Fruit fly (Drosophila melanogaster) whole organism, embryonic: ENCODE data around the gene CG13365.
A peak's percentile ranks its signal among the peaks of the same experiment; 100 is the strongest.

Experiments
- Atf3 ChIP-seq: fragments of 200-800 bp; sonication (Bioruptor generic); optimal IDR thresholded peaks from 3 replicates; lab custom pipeline; 2016; ENCODE audit warnings: missing biosample characterization, missing genetic modification characterization
- B-H2 ChIP-seq: fragments of 200-800 bp; sonication (Bioruptor generic); optimal IDR thresholded peaks from 2 replicates; lab custom pipeline; 2018; ENCODE audit warnings: missing biosample characterization, mild to moderate bottlenecking, missing genetic modification characterization
- BEAF-32 ChIP-seq: fragments of 200-800 bp; sonication (Bioruptor generic); optimal IDR thresholded peaks from 3 replicates; lab custom pipeline; 2017; ENCODE audit warnings: missing biosample characterization, missing genetic modification characterization, mild to moderate bottlenecking, moderate library complexity, missing genetic modification reagents
- CG10543 ChIP-seq: fragments of 200-800 bp; sonication (Bioruptor generic); optimal IDR thresholded peaks from 3 replicates; lab custom pipeline; 2017; ENCODE audit warnings: missing biosample characterization, mild to moderate bottlenecking, missing genetic modification characterization, moderate library complexity
- CG11085 ChIP-seq: fragments of 200-800 bp; sonication (Bioruptor generic); IDR thresholded peaks from 2 replicates; pipeline ENCODE4 v1.3.6; 2022; ENCODE audit warnings: missing biosample characterization, missing genetic modification characterization
- CG1529 ChIP-seq: fragments of 200-800 bp; sonication (Bioruptor generic); optimal IDR thresholded peaks from 3 replicates; lab custom pipeline; 2018; ENCODE audit warnings: missing biosample characterization, missing genetic modification characterization
- CG15479 ChIP-seq: fragments of 200-800 bp; sonication (Bioruptor generic); optimal IDR thresholded peaks from 3 replicates; lab custom pipeline; 2019; ENCODE audit warnings: missing biosample characterization, mild to moderate bottlenecking, missing genetic modification characterization, moderate library complexity
- CG17328 ChIP-seq: fragments of 200-800 bp; sonication (Bioruptor generic); IDR thresholded peaks from 2 replicates; pipeline ENCODE4 v1.3.6; 2022; ENCODE audit warnings: missing biosample characterization, missing genetic modification characterization
- CG17912 ChIP-seq: fragments of 200-800 bp; sonication (Bioruptor generic); optimal IDR thresholded peaks from 2 replicates; lab custom pipeline; 2018; ENCODE audit warnings: missing biosample characterization, mild to moderate bottlenecking, missing genetic modification characterization
- CG1792 ChIP-seq: fragments of 200-800 bp; sonication (Bioruptor generic); optimal IDR thresholded peaks from 2 replicates; lab custom pipeline; 2016; ENCODE audit warnings: missing biosample characterization, missing genetic modification characterization
- CG2116 ChIP-seq: fragments of 200-800 bp; sonication (Bioruptor generic); optimal IDR thresholded peaks from 3 replicates; lab custom pipeline; 2018; ENCODE audit warnings: missing biosample characterization, mild to moderate bottlenecking, missing genetic modification characterization
- CG2202 ChIP-seq: fragments of 200-800 bp; sonication (Bioruptor generic); optimal IDR thresholded peaks from 2 replicates; lab custom pipeline; 2018; ENCODE audit warnings: missing biosample characterization, mild to moderate bottlenecking, missing genetic modification characterization
- CG2875 ChIP-seq: fragments of 200-800 bp; sonication (Bioruptor generic); optimal IDR thresholded peaks from 2 replicates; lab custom pipeline; 2017; ENCODE audit warnings: missing biosample characterization, mild to moderate bottlenecking, missing genetic modification characterization, missing genetic modification reagents
- CG34224 ChIP-seq: fragments of 200-800 bp; sonication (Bioruptor generic); IDR thresholded peaks from 3 replicates; pipeline ENCODE4 v1.3.6; 2022; ENCODE audit warnings: missing biosample characterization, missing genetic modification characterization; ENCODE audit not compliant: partially characterized antibody
- CG4854 ChIP-seq: fragments of 200-800 bp; sonication (Bioruptor generic); optimal IDR thresholded peaks from 2 replicates; lab custom pipeline; 2016; ENCODE audit warnings: missing biosample characterization, missing genetic modification characterization, inconsistent platforms
- CG6813 ChIP-seq: fragments of 200-800 bp; sonication (Bioruptor generic); optimal IDR thresholded peaks from 2 replicates; lab custom pipeline; 2017; ENCODE audit warnings: missing biosample characterization, missing genetic modification characterization, mild to moderate bottlenecking, moderate library complexity, missing genetic modification reagents
- CG7271 ChIP-seq: fragments of 200-800 bp; sonication (Bioruptor generic); optimal IDR thresholded peaks from 2 replicates; lab custom pipeline; 2018; ENCODE audit warnings: missing biosample characterization, mild to moderate bottlenecking, missing genetic modification characterization, moderate library complexity
- CG8089 ChIP-seq: fragments of 200-800 bp; sonication (Bioruptor generic); optimal IDR thresholded peaks from 3 replicates; lab custom pipeline; 2016; ENCODE audit warnings: missing biosample characterization, missing genetic modification characterization
- CG8290 ChIP-seq, 3 experiments: fragments of 200-800 bp; sonication (Bioruptor generic); optimal IDR thresholded peaks; 2 replicates each; lab custom pipeline; 2016 to 2019; ENCODE audit warnings: missing biosample characterization in 3 of 3, missing genetic modification characterization in 3 of 3, mild to moderate bottlenecking in 2 of 3, moderate library complexity in 1 of 3
- D ChIP-seq, 2 experiments: fragments of 200-800 bp in 1 of 2; fragments of >200 bp in 1 of 2; sonication (Bioruptor generic) in 1 of 2; optimal IDR thresholded peaks; 2 replicates in 1 of 2; 3 replicates in 1 of 2; lab custom pipeline; 2017; ENCODE audit warnings: mild to moderate bottlenecking in 1 of 2, missing biosample characterization in 1 of 2, missing genetic modification characterization in 1 of 2, missing genetic modification reagents in 1 of 2
- Ets65A ChIP-seq: fragments of 200-800 bp; sonication (Bioruptor generic); peaks from one replicate; lab custom pipeline; 2016; ENCODE audit warnings: missing biosample characterization, missing genetic modification characterization
- HLH54F ChIP-seq: fragments of 200-800 bp; sonication (Bioruptor generic); optimal IDR thresholded peaks from 3 replicates; lab custom pipeline; 2016; ENCODE audit warnings: missing biosample characterization, missing genetic modification characterization
- HmgZ ChIP-seq: fragments of 200-800 bp; sonication (Bioruptor generic); optimal IDR thresholded peaks from 2 replicates; lab custom pipeline; 2018; ENCODE audit warnings: missing biosample characterization, mild to moderate bottlenecking, missing genetic modification characterization
- Hr3 ChIP-seq: fragments of 200-800 bp; sonication (Bioruptor generic); optimal IDR thresholded peaks from 3 replicates; lab custom pipeline; 2016; ENCODE audit warnings: missing biosample characterization, missing genetic modification characterization
- Lhr ChIP-seq: fragments of 200-800 bp; sonication (Bioruptor generic); optimal IDR thresholded peaks from 3 replicates; lab custom pipeline; 2017; ENCODE audit warnings: mild to moderate bottlenecking, missing biosample characterization, missing genetic modification reagents, missing genetic modification characterization
- Ravus ChIP-seq: fragments of 200-800 bp; sonication (Bioruptor generic); IDR thresholded peaks from 2 replicates; pipeline ENCODE4 v1.3.6; 2022; ENCODE audit warnings: missing biosample characterization, missing genetic modification characterization
- Trl ChIP-seq, 3 experiments: fragments of >200 bp in 2 of 3; fragments of 200-800 bp in 1 of 3; sonication (Bioruptor generic) in 1 of 3; optimal IDR thresholded peaks; 2 replicates in 1 of 3; 3 replicates in 2 of 3; lab custom pipeline; 2016 to 2017; ENCODE audit warnings: missing biosample characterization in 1 of 3, missing genetic modification characterization in 1 of 3
- ap ChIP-seq: fragments of 200-800 bp; sonication (Bioruptor generic); IDR thresholded peaks from 2 replicates; pipeline ENCODE4 v1.3.6; 2022; ENCODE audit warnings: missing biosample characterization, missing genetic modification characterization
- chinmo ChIP-seq: fragments of 200-800 bp; sonication (Bioruptor generic); IDR thresholded peaks from 4 replicates; pipeline ENCODE4 v1.3.6; 2022; ENCODE audit warnings: missing biosample characterization, missing genetic modification characterization; ENCODE audit not compliant: partially characterized antibody
- croc ChIP-seq: fragments of 200-800 bp; sonication (Bioruptor generic); conservative IDR thresholded peaks from 3 replicates; pipeline ENCODE4 v1.3.6; 2022; ENCODE audit warnings: missing biosample characterization, missing genetic modification characterization
- crp ChIP-seq, 2 experiments: fragments of 200-800 bp; sonication (Bioruptor generic); optimal IDR thresholded peaks; 2 replicates in 1 of 2; 3 replicates in 1 of 2; lab custom pipeline; 2017; ENCODE audit warnings: missing biosample characterization in 2 of 2, missing genetic modification characterization in 2 of 2, mild to moderate bottlenecking in 1 of 2, moderate library complexity in 1 of 2
- ham ChIP-seq: fragments of 200-800 bp; sonication (Bioruptor generic); IDR thresholded peaks from 2 replicates; pipeline ENCODE4 v1.3.6; 2022; ENCODE audit warnings: missing biosample characterization, missing genetic modification characterization
- her ChIP-seq: fragments of 200-800 bp; sonication (Bioruptor generic); optimal IDR thresholded peaks from 2 replicates; lab custom pipeline; 2016; ENCODE audit warnings: missing biosample characterization, missing genetic modification characterization
- hkb ChIP-seq, 2 experiments: fragments of 200-800 bp in 1 of 2; fragments of >200 bp in 1 of 2; sonication (Bioruptor generic) in 1 of 2; IDR thresholded peaks in 1 of 2; optimal IDR thresholded peaks in 1 of 2; 2 replicates each; pipeline versions ENCODE4 v1.3.6 to Lab custom; 2017 to 2022; ENCODE audit warnings: missing biosample characterization in 1 of 2, missing genetic modification characterization in 1 of 2
- ind ChIP-seq: fragments of 200-800 bp; sonication (Bioruptor generic); optimal IDR thresholded peaks from 3 replicates; lab custom pipeline; 2016; ENCODE audit warnings: missing biosample characterization, missing genetic modification characterization
- inv ChIP-seq: fragments of 200-800 bp; sonication (Bioruptor generic); IDR thresholded peaks from 2 replicates; pipeline ENCODE4 v1.3.6; 2022; ENCODE audit warnings: missing biosample characterization, missing genetic modification characterization; ENCODE audit not compliant: partially characterized antibody
- jigr1 ChIP-seq: fragments of 200-800 bp; sonication (Bioruptor generic); IDR thresholded peaks from 3 replicates; pipeline ENCODE4 v1.3.6; 2022; ENCODE audit warnings: missing biosample characterization, missing genetic modification characterization
- klu ChIP-seq: fragments of 200-800 bp; sonication (Bioruptor generic); IDR thresholded peaks from 2 replicates; pipeline ENCODE4 v1.3.6; 2022; ENCODE audit warnings: missing biosample characterization, missing genetic modification characterization
- pan ChIP-seq, 4 experiments: fragments of >200 bp in 3 of 4; fragments of 200-800 bp in 1 of 4; sonication (Bioruptor generic) in 1 of 4; optimal IDR thresholded peaks in 3 of 4; IDR thresholded peaks in 1 of 4; 2 replicates each; pipeline versions ENCODE4 v1.3.6 to Lab custom; 2017 to 2022; ENCODE audit warnings: missing biosample characterization in 2 of 4, missing genetic modification characterization in 2 of 4, mixed read lengths in 1 of 4
- psq ChIP-seq: fragments of 200-800 bp; sonication (Bioruptor generic); optimal IDR thresholded peaks from 2 replicates; lab custom pipeline; 2017; ENCODE audit warnings: missing biosample characterization, missing genetic modification characterization
- scrt ChIP-seq: fragments of 200-800 bp; sonication (Bioruptor generic); optimal IDR thresholded peaks from 2 replicates; lab custom pipeline; 2018; ENCODE audit warnings: missing biosample characterization, mild to moderate bottlenecking, missing genetic modification characterization, moderate library complexity
- sens ChIP-seq: fragments of 200-800 bp; sonication (Bioruptor generic); peaks from one replicate; lab custom pipeline; 2016; ENCODE audit warnings: missing biosample characterization, missing genetic modification characterization
- shn ChIP-seq: fragments of 200-800 bp; sonication (Bioruptor generic); optimal IDR thresholded peaks from 3 replicates; lab custom pipeline; 2016; ENCODE audit warnings: missing biosample characterization, missing genetic modification characterization
- sna ChIP-seq: fragments of 200-800 bp; sonication (Bioruptor generic); IDR thresholded peaks from 2 replicates; pipeline ENCODE4 v1.3.6; 2022; ENCODE audit warnings: missing biosample characterization, missing genetic modification characterization; ENCODE audit not compliant: partially characterized antibody
- sob ChIP-seq: fragments of 200-800 bp; sonication (Bioruptor generic); IDR thresholded peaks from 2 replicates; pipeline ENCODE4 v1.3.6; 2022; ENCODE audit warnings: missing biosample characterization, missing genetic modification characterization
- toy ChIP-seq: fragments of 200-800 bp; sonication (Bioruptor generic); IDR thresholded peaks from 2 replicates; pipeline ENCODE4 v1.3.6; 2022; ENCODE audit warnings: missing biosample characterization, missing genetic modification characterization
- wor ChIP-seq: fragments of 200-800 bp; sonication (Bioruptor generic); IDR thresholded peaks from 2 replicates; pipeline ENCODE4 v1.3.6; 2022; ENCODE audit warnings: missing biosample characterization, missing genetic modification characterization

The CG13365 gene

dm6 chrX:621132-621555 is at the start of gene CG13365, which contains the start of gene Vsp37A (continued):
- TF ChIP-seq CG6813 (GFP tag; lab: Kevin White, UChicago) = no peak
- peak; percentile 9 for TF ChIP-seq CG8290 (GFP tag; optimal IDR thresholded peaks at IDR 0.05; lab: Kevin White, UChicago)
- peak in 1 of 2 experiments; percentile 29 for TF ChIP-seq CG8290 (tag; optimal IDR thresholded peaks at IDR 0.05; lab: Kevin White, UChicago)
- TF ChIP-seq CG8089 (GFP tag; lab: Kevin White, UChicago) = peak; percentile 14
- no peak for TF ChIP-seq CG4854
- TF ChIP-seq inv (GFP tag; lab: Robert Waterston, UW) = no peak
- peak; percentile 0 for TF ChIP-seq Hr3
- TF ChIP-seq jigr1 (GFP tag; lab: Robert Waterston, UW) = 0 out of 3 replicates have a peak, but pooled peaks have one; percentile 16
- TF ChIP-seq Trl (optimal IDR thresholded peaks at IDR 0.05; lab: Kevin White, UChicago) = no peak
- TF ChIP-seq Trl (GFP tag; optimal IDR thresholded peaks at IDR 0.05; lab: Kevin White, UChicago) = peak; percentile 59
- no peak for TF ChIP-seq Atf3
- TF ChIP-seq CG2202 = no peak
- no peak for TF ChIP-seq wor
- no peak for TF ChIP-seq ap
- TF ChIP-seq shn (GFP tag; lab: Kevin White, UChicago) = peak; percentile 28
- no peak for TF ChIP-seq HLH54F (GFP tag; lab: Kevin White, UChicago)
- no peak for TF ChIP-seq CG34224 (GFP tag; lab: Robert Waterston, UW)
- TF ChIP-seq toy (GFP tag; lab: Robert Waterston, UW) = no peak
- TF ChIP-seq sna (GFP tag; lab: Robert Waterston, UW) = no peak
- TF ChIP-seq CG11085 = peak; percentile 60; the same call in 1 of the 2 replicates
- peak; percentile 37 for TF ChIP-seq ind (GFP tag; lab: Kevin White, UChicago)
- TF ChIP-seq crp (GFP tag; optimal IDR thresholded peaks at IDR 0.05; lab: Kevin White, UChicago) = peak; percentile 7 to 81
- TF ChIP-seq CG10543 (GFP tag; lab: Kevin White, UChicago) = peak; percentile 65
- no peak for TF ChIP-seq D (optimal IDR thresholded peaks at IDR 0.05; lab: Kevin White, UChicago)
- TF ChIP-seq D (GFP tag; optimal IDR thresholded peaks at IDR 0.05; lab: Kevin White, UChicago) = peak; percentile 11
- TF ChIP-seq CG7271 = no peak
- TF ChIP-seq croc (GFP tag; lab: Robert Waterston, UW) = peak; percentile 28; the same call in 1 of the 3 replicates
- TF ChIP-seq CG1529 (GFP tag; lab: Kevin White, UChicago) = peak; percentile 4
- peak; percentile 39 for TF ChIP-seq CG2116 (GFP tag; lab: Kevin White, UChicago)
- TF ChIP-seq CG15479 (GFP tag; lab: Kevin White, UChicago) = no peak
- TF ChIP-seq klu = peak; percentile 29; the same call in 1 of the 2 replicates
- TF ChIP-seq CG1792 (GFP tag; lab: Kevin White, UChicago) = peak; percentile 67
- peak; percentile 96 for TF ChIP-seq Ets65A
- 0 out of 4 replicates have a peak, but pooled peaks have one; percentile 28 for TF ChIP-seq chinmo (GFP tag; lab: Robert Waterston, UW)
- no peak for TF ChIP-seq scrt (GFP tag; lab: Kevin White, UChicago)
- TF ChIP-seq Lhr (GFP tag; lab: Kevin White, UChicago) = peak; percentile 56
- peak; percentile 38 for TF ChIP-seq her (GFP tag; lab: Kevin White, UChicago)
- peak; percentile 39; the same call in 1 of the 2 replicates for TF ChIP-seq sob (GFP tag; lab: Robert Waterston, UW)
- no peak for TF ChIP-seq Ravus (GFP tag; lab: Robert Waterston, UW)
- peak; percentile 90 for TF ChIP-seq sens (GFP tag; lab: Kevin White, UChicago)
- peak; percentile 55 for TF ChIP-seq BEAF-32 (GFP tag; lab: Kevin White, UChicago)
- TF ChIP-seq hkb (optimal IDR thresholded peaks at IDR 0.05; lab: Kevin White, UChicago) = peak; percentile 84
- TF ChIP-seq hkb (GFP tag; IDR thresholded peaks at IDR 0.05; lab: Robert Waterston, UW) = peak; percentile 52
- no peak for TF ChIP-seq psq (GFP tag; lab: Kevin White, UChicago)
- peak; percentile 34 for TF ChIP-seq CG2875 (GFP tag; lab: Kevin White, UChicago)
- TF ChIP-seq CG17912 (GFP tag; lab: Kevin White, UChicago) = no peak
- TF ChIP-seq pan (optimal IDR thresholded peaks at IDR 0.05; lab: Kevin White, UChicago) = no peak
- peak in 1 of 2 experiments; percentile 32 for TF ChIP-seq pan (GFP tag; optimal IDR thresholded peaks at IDR 0.05 in 1 of 2, IDR thresholded peaks at IDR 0.05 in 1 of 2)
- TF ChIP-seq B-H2 = peak; percentile 41
- peak; percentile 66 for TF ChIP-seq HmgZ
- no peak for TF ChIP-seq ham (GFP tag; lab: Robert Waterston, UW)
- peak; percentile 37; the same call in 1 of the 2 replicates for TF ChIP-seq CG17328 (GFP tag; lab: Robert Waterston, UW)
